Fruit fly (Drosophila melanogaster): ENCODE data around the gene Qtzl.

Gene Qtzl

DNA sequence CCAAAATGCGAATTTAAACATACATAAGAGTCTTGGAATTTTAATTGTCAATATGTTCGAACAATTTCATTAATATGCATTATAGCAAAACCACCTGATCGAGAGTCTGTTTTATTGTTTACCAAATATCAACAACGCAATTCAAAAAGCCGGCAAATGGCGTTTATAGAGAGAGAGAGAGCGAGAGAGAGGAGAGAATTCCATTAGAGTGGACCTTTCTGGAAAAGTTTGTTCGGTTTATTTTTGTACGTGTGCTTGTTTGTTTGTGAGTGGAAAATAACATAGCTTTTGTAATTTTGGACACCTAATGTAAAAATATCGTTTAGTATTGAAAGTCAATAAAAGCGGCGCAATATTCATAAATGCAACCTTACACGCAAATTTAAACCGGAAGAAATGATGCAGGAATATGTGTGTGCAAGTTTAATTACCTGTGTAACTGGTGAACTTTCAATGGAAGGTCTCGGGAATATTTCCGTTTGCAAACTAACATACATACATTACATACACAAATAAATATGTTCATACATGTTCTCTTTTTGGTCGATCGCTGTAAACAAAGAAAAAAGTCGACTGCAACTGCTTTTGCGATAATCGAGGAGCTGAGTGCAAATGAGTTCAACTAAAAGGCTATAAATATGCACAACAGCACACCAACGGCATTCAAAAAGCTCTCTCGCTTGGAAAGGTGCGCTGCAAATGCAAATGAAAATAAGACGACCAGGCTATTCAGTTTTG is 49.2 kb downstream of the Qtzl start, which contains the start of gene CG6785 (continued):
- no peak for TF ChIP-seq dati (GFP tag; IDR thresholded peaks at IDR 0.05)
- peak; percentile 37 for TF ChIP-seq mam (GFP tag; optimal IDR thresholded peaks at IDR 0.05)
- no peak for TF ChIP-seq Ptx1 (GFP tag; IDR thresholded peaks at IDR 0.05)
- peak; percentile 72 for TF ChIP-seq Atf6 (GFP tag; IDR thresholded peaks at IDR 0.05)
- TF ChIP-seq unpg (GFP tag; optimal IDR thresholded peaks at IDR 0.05) = peak; percentile 81
- peak; percentile 70 for TF ChIP-seq Mad (GFP tag; optimal IDR thresholded peaks at IDR 0.05)
- TF ChIP-seq CG6813 (GFP tag; optimal IDR thresholded peaks at IDR 0.05) = peak; percentile 96
- peak; percentile 79 for TF ChIP-seq ewg (GFP tag; optimal IDR thresholded peaks at IDR 0.05)
- TF ChIP-seq Deaf1 (tag; optimal IDR thresholded peaks at IDR 0.05) = peak; percentile 37
- peak; percentile 68 for TF ChIP-seq Hsf (GFP tag; optimal IDR thresholded peaks at IDR 0.05)
- TF ChIP-seq CG1647 (GFP tag; optimal IDR thresholded peaks at IDR 0.05) = peak; percentile 75
- TF ChIP-seq CG11560 (tag; IDR thresholded peaks at IDR 0.05) = no peak
- no peak for TF ChIP-seq zfh2 (GFP tag; optimal IDR thresholded peaks at IDR 0.05)
- TF ChIP-seq CG9932 (GFP tag; IDR thresholded peaks at IDR 0.05) = peak; percentile 30; the same call in 1 of the 2 replicates
- TF ChIP-seq h (optimal IDR thresholded peaks at IDR 0.05) = no peak
- TF ChIP-seq rib (GFP tag; IDR thresholded peaks at IDR 0.05) = no peak; the same call in 1 of the 2 replicates
- peak; percentile 96 for TF ChIP-seq CG2875 (GFP tag; optimal IDR thresholded peaks at IDR 0.05)
- TF ChIP-seq CG7357 (GFP tag; IDR thresholded peaks at IDR 0.05) = no peak
- no peak for TF ChIP-seq Aef1 (GFP tag; IDR thresholded peaks at IDR 0.05)
- no peak for TF ChIP-seq sc (optimal IDR thresholded peaks at IDR 0.05)
- peak; percentile 79 for TF ChIP-seq sc (GFP tag; optimal IDR thresholded peaks at IDR 0.05)
- peak; percentile 93 for TF ChIP-seq CG7987 (GFP tag; optimal IDR thresholded peaks at IDR 0.05)
- TF ChIP-seq ase (GFP tag; IDR thresholded peaks at IDR 0.05) = no peak
- peak; percentile 75 for TF ChIP-seq CG1792 (GFP tag; optimal IDR thresholded peaks at IDR 0.05)
- TF ChIP-seq CG6254 (GFP tag; optimal IDR thresholded peaks at IDR 0.05) = peak; percentile 82
- TF ChIP-seq CG18476 (GFP tag; optimal IDR thresholded peaks at IDR 0.05) = peak; percentile 57
- TF ChIP-seq otp (GFP tag; IDR thresholded peaks at IDR 0.05) = peak; percentile 81
- no peak for TF ChIP-seq hkb (optimal IDR thresholded peaks at IDR 0.05)
- peak; percentile 82 for TF ChIP-seq hkb (GFP tag; IDR thresholded peaks at IDR 0.05)
- peak; percentile 78 for TF ChIP-seq CG9727 (GFP tag; optimal IDR thresholded peaks at IDR 0.05)
- TF ChIP-seq Hr78 (GFP tag; optimal IDR thresholded peaks at IDR 0.05) = peak in 1 of 2 experiments; percentile 52
- no peak; the same call in 2 of the 3 replicates for TF ChIP-seq B-H1 (GFP tag; IDR thresholded peaks at IDR 0.05)
- TF ChIP-seq chm (GFP tag; IDR thresholded peaks at IDR 0.05) = peak; percentile 88
- TF ChIP-seq Hr51 (GFP tag; optimal IDR thresholded peaks at IDR 0.05) = peak; percentile 70
- TF ChIP-seq lab (GFP tag; optimal IDR thresholded peaks at IDR 0.05) = peak; percentile 94
- peak; percentile 75 for TF ChIP-seq sim (GFP tag; IDR thresholded peaks at IDR 0.05)
- no peak for TF ChIP-seq Dref (GFP tag; IDR thresholded peaks at IDR 0.05)
- peak; percentile 42; the same call in 1 of the 2 replicates for TF ChIP-seq stc (GFP tag; IDR thresholded peaks at IDR 0.05)
- TF ChIP-seq z (GFP tag; IDR thresholded peaks at IDR 0.05) = no peak
- no peak for TF ChIP-seq al (GFP tag; IDR thresholded peaks at IDR 0.05)
- peak; percentile 89 for TF ChIP-seq CG12299 (tag; optimal IDR thresholded peaks at IDR 0.05)
- peak; percentile 78 for TF ChIP-seq Hand (GFP tag; optimal IDR thresholded peaks at IDR 0.05)
- peak; percentile 95 for TF ChIP-seq CG12071 (GFP tag; optimal IDR thresholded peaks at IDR 0.05)
- peak; percentile 86 for TF ChIP-seq Hey (tag; optimal IDR thresholded peaks at IDR 0.05)
- TF ChIP-seq CG3995 (GFP tag; optimal IDR thresholded peaks at IDR 0.05) = peak; percentile 24
- peak; percentile 93 for TF ChIP-seq CG3407 (GFP tag; optimal IDR thresholded peaks at IDR 0.05)
- TF ChIP-seq Rfx (GFP tag; IDR thresholded peaks at IDR 0.05) = peak; percentile 42; the same call in 1 of the 2 replicates
- no peak for TF ChIP-seq CG2129 (GFP tag; IDR thresholded peaks at IDR 0.05; ENCODE audit: partially characterized antibody)
- TF ChIP-seq CG6765 (GFP tag; optimal IDR thresholded peaks at IDR 0.05) = peak; percentile 84
- peak; percentile 80 for TF ChIP-seq Sox102F (GFP tag; optimal IDR thresholded peaks at IDR 0.05)

All from whole organism, embryonic.